Fruit fly (Drosophila melanogaster): Measurements from ENCODE around the gene CG11374.

dm6 chr2L:81198-81597 lies 5.0 kb downstream of the CG11374 start:
- TF ChIP-seq tj (GFP tag; optimal IDR thresholded peaks at IDR 0.05) (no peak), CG14711 (tag; optimal IDR thresholded peaks at IDR 0.05) (no peak), CG11617 (GFP tag; optimal IDR thresholded peaks at IDR 0.05) (no peak), cic (GFP tag; optimal IDR thresholded peaks at IDR 0.05) (peak; percentile 24), Crg-1 (GFP tag; optimal IDR thresholded peaks at IDR 0.05) (peak; percentile 38), kay (GFP tag; ENCODE audit: borderline replicate concordance) (peak; percentile 83), CG12768 (GFP tag; optimal IDR thresholded peaks at IDR 0.05) (peak; percentile 11)
